Worm (Caenorhabditis elegans): Measurements from ENCODE around the gene Y47D3B.3.
A peak's percentile ranks its signal among the peaks of the same experiment; 100 is the strongest.

The Y47D3B.3 gene

ce11 chrIII:11352840-11353239 is 44.8 kb upstream of the Y47D3B.3 start (continued):
- TF ChIP-seq Y53G8AR.9 (GFP tag; conservative IDR thresholded peaks at IDR 0.05) (no peak), D2030.7 (GFP tag; IDR thresholded peaks at IDR 0.05) (peak; percentile 73), ztf-18 (tag; optimal IDR thresholded peaks at IDR 0.05) (peak; percentile 29), aptf-2 (GFP tag; conservative IDR thresholded peaks at IDR 0.05) (no peak), ets-4 (GFP tag; optimal IDR thresholded peaks at IDR 0.05) (no peak), rpc-1 (optimal IDR thresholded peaks at IDR 0.05) (peak; percentile 66), rpc-1 (tag; optimal IDR thresholded peaks at IDR 0.05) (peak; percentile 68), ztf-28 (GFP tag; IDR thresholded peaks at IDR 0.05) (0 out of 2 replicates have a peak, but pooled peaks have one; percentile 49), akir-1 (GFP tag; optimal IDR thresholded peaks at IDR 0.05) (no peak), repo-1 (tag; optimal IDR thresholded peaks at IDR 0.05) (no peak), hlh-12 (tag; optimal IDR thresholded peaks at IDR 0.05) (no peak), nfya-1 (tag; optimal IDR thresholded peaks at IDR 0.05; ENCODE audit: borderline replicate concordance, insufficient read depth) (no peak), hsf-1 (GFP tag; IDR thresholded peaks at IDR 0.05) (no peak), Y56A3A.18 (GFP tag; IDR thresholded peaks at IDR 0.05) (0 out of 2 replicates have a peak, but pooled peaks have one; percentile 54), F10E7.11 (tag; optimal IDR thresholded peaks at IDR 0.05) (no peak), attf-6 (GFP tag; IDR thresholded peaks at IDR 0.05) (no peak), madf-10 (tag; optimal IDR thresholded peaks at IDR 0.05) (no peak), dpff-1 (tag; optimal IDR thresholded peaks at IDR 0.05) (no peak), rec-8 (tag; optimal IDR thresholded peaks at IDR 0.05) (no peak), die-1 (tag; optimal IDR thresholded peaks at IDR 0.05) (peak; percentile 15), B0019.2 (GFP tag; conservative IDR thresholded peaks at IDR 0.05) (no peak), lin-54 (GFP tag; optimal IDR thresholded peaks at IDR 0.05) (peak; percentile 46), B0261.1 (tag; optimal IDR thresholded peaks at IDR 0.05) (peak; percentile 73), ceh-79 (tag; optimal IDR thresholded peaks at IDR 0.05) (no peak), ceh-27 (GFP tag; optimal IDR thresholded peaks at IDR 0.05) (peak; percentile 41), pbrm-1 (GFP tag; IDR thresholded peaks at IDR 0.05) (no peak), lin-40 (tag; optimal IDR thresholded peaks at IDR 0.05) (peak; percentile 15), atf-7 (tag; optimal IDR thresholded peaks at IDR 0.05) (no peak), snpc-4 (GFP tag; optimal IDR thresholded peaks at IDR 0.05) (peak; percentile 3), snpc-4 (tag; optimal IDR thresholded peaks at IDR 0.05) (peak in 2 of 4 experiments; percentile 1 to 31), ztf-6 (GFP tag; IDR thresholded peaks at IDR 0.05) (no peak), tbx-9 (tag; optimal IDR thresholded peaks at IDR 0.05; ENCODE audit: borderline replicate concordance) (no peak), F23B12.7 (tag; optimal IDR thresholded peaks at IDR 0.05; ENCODE audit: insufficient read depth) (no peak), hmg-1.2 (GFP tag; IDR thresholded peaks at IDR 0.05) (peak; percentile 57), F52B5.7 (tag; optimal IDR thresholded peaks at IDR 0.05) (no peak), unc-130 (GFP tag; optimal IDR thresholded peaks at IDR 0.05) (no peak), K11D2.4 (GFP tag; IDR thresholded peaks at IDR 0.05) (no peak), Y67H2A.10 (GFP tag; conservative IDR thresholded peaks at IDR 0.05) (no peak), efl-1 (GFP tag; optimal IDR thresholded peaks at IDR 0.05) (no peak), ztf-3 (GFP tag; optimal IDR thresholded peaks at IDR 0.05) (no peak), egl-18 (GFP tag; IDR thresholded peaks at IDR 0.05) (no peak), lin-35 (GFP tag; optimal IDR thresholded peaks at IDR 0.05) (no peak), ZK185.1 (tag; optimal IDR thresholded peaks at IDR 0.05; ENCODE audit: poor library complexity, severe bottlenecking) (no peak), let-526 (GFP tag; IDR thresholded peaks at IDR 0.05) (no peak), Y53F4B.3 (GFP tag; IDR thresholded peaks at IDR 0.05) (no peak), madf-8 (GFP tag; conservative IDR thresholded peaks at IDR 0.05) (no peak), zim-3 (tag; optimal IDR thresholded peaks at IDR 0.05) (no peak), ztf-26 (tag; optimal IDR thresholded peaks at IDR 0.05) (no peak), C17E4.6 (GFP tag; IDR thresholded peaks at IDR 0.05) (no peak), tlf-1 (GFP tag; optimal IDR thresholded peaks at IDR 0.05) (no peak)
